Worm (Caenorhabditis elegans) whole organism, mixed stage, embryonic: ENCODE results near the gene sru-13.

Source experiments
- bed-3 ChIP-seq: fragments of 200-800 bp; sonication (Bioruptor generic); optimal IDR thresholded peaks from 3 replicates; lab custom pipeline; 2018; ENCODE audit warnings: mild to moderate bottlenecking, missing genetic modification characterization, moderate library complexity, missing compliant biosample characterization
- ceh-43 ChIP-seq: fragments of 200-800 bp; sonication (Bioruptor generic); optimal IDR thresholded peaks from 2 replicates; lab custom pipeline; 2018; ENCODE audit warnings: mild to moderate bottlenecking, missing genetic modification characterization, moderate library complexity, missing compliant biosample characterization
- ceh-83 ChIP-seq: fragments of 200-800 bp; sonication (Bioruptor generic); optimal IDR thresholded peaks from 2 replicates; lab custom pipeline; 2018; ENCODE audit warnings: mild to moderate bottlenecking, missing genetic modification characterization, missing compliant biosample characterization
- ces-1 ChIP-seq: fragments of 150-350 bp; optimal IDR thresholded peaks from 2 replicates; lab custom pipeline; 2014; ENCODE audit warnings: missing biosample characterization, missing genetic modification reagents, missing genetic modification characterization
- cnd-1 ChIP-seq: fragments of 200-800 bp; sonication (Bioruptor generic); optimal IDR thresholded peaks from 2 replicates; lab custom pipeline; 2018; ENCODE audit warnings: mild to moderate bottlenecking, missing genetic modification characterization, missing compliant biosample characterization
- elt-3 ChIP-seq: fragments of 150-350 bp; optimal IDR thresholded peaks from 2 replicates; lab custom pipeline; 2014; ENCODE audit warnings: missing biosample characterization, missing genetic modification characterization
- flh-1 ChIP-seq: fragments of 200-800 bp; sonication (Bioruptor generic); optimal IDR thresholded peaks from 2 replicates; lab custom pipeline; 2018; ENCODE audit warnings: mild to moderate bottlenecking, missing genetic modification characterization, moderate library complexity, missing compliant biosample characterization
- ham-2 ChIP-seq: fragments of 200-800 bp; sonication (Bioruptor generic); optimal IDR thresholded peaks from 2 replicates; lab custom pipeline; 2018; ENCODE audit warnings: mild to moderate bottlenecking, missing genetic modification characterization, missing compliant biosample characterization
- hlh-1 ChIP-seq: fragments of 150-350 bp; optimal IDR thresholded peaks from 2 replicates; lab custom pipeline; 2014; ENCODE audit warnings: missing biosample characterization, missing genetic modification reagents, missing genetic modification characterization
- lin-13 ChIP-seq: fragments of 150-350 bp; optimal IDR thresholded peaks from 2 replicates; lab custom pipeline; 2014; ENCODE audit warnings: missing biosample characterization, missing genetic modification characterization
- lin-32 ChIP-seq: fragments of 200-800 bp; sonication (Bioruptor generic); optimal IDR thresholded peaks from 2 replicates; lab custom pipeline; 2018; ENCODE audit warnings: mild to moderate bottlenecking, missing genetic modification characterization, missing compliant biosample characterization
- lsy-2 ChIP-seq: fragments of 150-350 bp; optimal IDR thresholded peaks from 2 replicates; lab custom pipeline; 2014; ENCODE audit warnings: missing biosample characterization, missing genetic modification characterization
- mep-1 ChIP-seq: fragments of 150-350 bp; optimal IDR thresholded peaks from 2 replicates; lab custom pipeline; 2017; ENCODE audit warnings: missing biosample characterization, missing genetic modification reagents, missing genetic modification characterization, inconsistent platforms
- mls-2 ChIP-seq: sonication (generic microtip); optimal IDR thresholded peaks from 2 replicates; lab custom pipeline; 2016; ENCODE audit warnings: mild to moderate bottlenecking, missing genetic modification characterization, moderate library complexity, missing compliant biosample characterization
- nhr-2 ChIP-seq: fragments of 150-350 bp; optimal IDR thresholded peaks from 2 replicates; lab custom pipeline; 2014; ENCODE audit warnings: missing biosample characterization, missing genetic modification characterization
- nhr-237 ChIP-seq: fragments of 150-350 bp; optimal IDR thresholded peaks from 2 replicates; lab custom pipeline; 2014; ENCODE audit warnings: missing biosample characterization, missing genetic modification characterization
- nhr-28 ChIP-seq: fragments of 150-350 bp; optimal IDR thresholded peaks from 2 replicates; lab custom pipeline; 2014; ENCODE audit warnings: missing biosample characterization, missing genetic modification characterization
- nhr-76 ChIP-seq: sonication (generic microtip); optimal IDR thresholded peaks from 2 replicates; lab custom pipeline; 2017; ENCODE audit warnings: missing biosample characterization, missing genetic modification characterization
- pha-4 ChIP-seq: fragments of 150-350 bp; optimal IDR thresholded peaks from 2 replicates; lab custom pipeline; 2018; ENCODE audit warnings: missing biosample characterization, missing genetic modification reagents, missing genetic modification characterization
- sem-2 ChIP-seq: fragments of 200-800 bp; sonication (Bioruptor generic); optimal IDR thresholded peaks from 2 replicates; lab custom pipeline; 2018; ENCODE audit warnings: mild to moderate bottlenecking, missing genetic modification characterization, missing compliant biosample characterization
- snpc-4 ChIP-seq: fragments of 150-350 bp; optimal IDR thresholded peaks from 2 replicates; lab custom pipeline; 2014; ENCODE audit warnings: missing biosample characterization, missing genetic modification characterization
- sptf-1 ChIP-seq: sonication (generic microtip); optimal IDR thresholded peaks from 2 replicates; lab custom pipeline; 2017; ENCODE audit warnings: mild to moderate bottlenecking, missing genetic modification characterization, moderate library complexity, missing compliant biosample characterization
- tbx-8 ChIP-seq: fragments of 200-800 bp; sonication (Bioruptor generic); optimal IDR thresholded peaks from 2 replicates; lab custom pipeline; 2018; ENCODE audit warnings: mild to moderate bottlenecking, missing genetic modification characterization, moderate library complexity, missing compliant biosample characterization
- unc-120 ChIP-seq: sonication (generic microtip); optimal IDR thresholded peaks from 2 replicates; lab custom pipeline; 2017; ENCODE audit warnings: missing genetic modification characterization, missing compliant biosample characterization; ENCODE audit not compliant: poor library complexity, severe bottlenecking
- unc-39 ChIP-seq: fragments of 150-350 bp; optimal IDR thresholded peaks from 2 replicates; lab custom pipeline; 2014; ENCODE audit warnings: missing biosample characterization, missing genetic modification characterization
- unc-62 ChIP-seq: fragments of 150-350 bp; optimal IDR thresholded peaks from 2 replicates; lab custom pipeline; 2014; ENCODE audit warnings: missing biosample characterization, missing genetic modification reagents, missing genetic modification characterization
- zip-8 ChIP-seq: fragments of 150-350 bp; optimal IDR thresholded peaks from 2 replicates; lab custom pipeline; 2014; ENCODE audit warnings: missing biosample characterization, missing genetic modification characterization
- ztf-11 ChIP-seq: fragments of 150-350 bp; optimal IDR thresholded peaks from 2 replicates; lab custom pipeline; 2014; ENCODE audit warnings: missing biosample characterization, missing genetic modification characterization

The sru-13 gene

ce11 chrIV:12522521-12522920, at the start of gene sru-13:
sru-13 (minus strand) TSS chrIV:12522621.
- TF ChIP-seq bed-3 (GFP tag; lab: Kevin White, UChicago) = no peak
- TF ChIP-seq lin-32 (GFP tag; lab: Kevin White, UChicago) = no peak
- TF ChIP-seq unc-120 (tag; lab: Kevin White, UChicago) = no peak
- no peak for TF ChIP-seq ceh-83 (GFP tag; lab: Kevin White, UChicago)
- TF ChIP-seq unc-39 (tag; lab: Kevin White, UChicago) = no peak
- TF ChIP-seq hlh-1 = no peak

- TF ChIP-seq unc-62 = no peak
- TF ChIP-seq ceh-83 (GFP tag; lab: Kevin White, UChicago) = no peak
- TF ChIP-seq snpc-4 (tag; lab: Kevin White, UChicago) = no peak
- no peak for TF ChIP-seq nhr-28 (tag; lab: Kevin White, UChicago)
- no peak for TF ChIP-seq ceh-43
- no peak for TF ChIP-seq flh-1
- no peak for TF ChIP-seq zip-8 (tag; lab: Kevin White, UChicago)
- no peak for TF ChIP-seq lin-13 (tag; lab: Kevin White, UChicago)
- TF ChIP-seq unc-39 (tag; lab: Kevin White, UChicago) = no peak
- TF ChIP-seq tbx-8 (GFP tag; lab: Kevin White, UChicago) = no peak
- TF ChIP-seq elt-3 (tag; lab: Kevin White, UChicago) = no peak
- no peak for TF ChIP-seq nhr-2 (tag; lab: Kevin White, UChicago)
- TF ChIP-seq mep-1 (tag; lab: Kevin White, UChicago) = no peak
- no peak for TF ChIP-seq pha-4 (tag; lab: Kevin White, UChicago)
- no peak for TF ChIP-seq mls-2 (tag; lab: Kevin White, UChicago)
- no peak for TF ChIP-seq ztf-11
- TF ChIP-seq cnd-1 (tag; lab: Kevin White, UChicago) = no peak
- no peak for TF ChIP-seq hlh-1
- no peak for TF ChIP-seq lin-32 (GFP tag; lab: Kevin White, UChicago)
- TF ChIP-seq, all 35 proteins: peak for 0
Observed at ce11 chrIV:12571047-12571446, 48.6 kb upstream of the sru-13 start, which contains the start of gene K08E7.4. K08E7.4 (minus strand) TSS chrIV:12571147.

ce11 chrIV:12570546-12570945, 48.1 kb upstream of the sru-13 start:
- TF ChIP-seq nhr-237 (tag; lab: Kevin White, UChicago) (no peak), tbx-8 (GFP tag; lab: Kevin White, UChicago) (no peak), nhr-76 (tag; lab: Kevin White, UChicago) (no peak)

- TF ChIP-seq hlh-1 (peak; percentile 31), elt-3 (tag; lab: Kevin White, UChicago) (no peak), lin-32 (GFP tag; lab: Kevin White, UChicago) (peak; percentile 69), bed-3 (GFP tag; lab: Kevin White, UChicago) (no peak), cnd-1 (tag; lab: Kevin White, UChicago) (peak; percentile 68), pha-4 (tag; lab: Kevin White, UChicago) (peak; percentile 8), unc-62 (no peak), unc-39 (tag; lab: Kevin White, UChicago) (no peak), ham-2 (GFP tag; lab: Kevin White, UChicago) (peak; percentile 26), sptf-1 (tag; lab: Kevin White, UChicago) (peak; percentile 27), nhr-2 (tag; lab: Kevin White, UChicago) (no peak)
Observed at ce11 chrIV:12567176-12567892, 44.9 kb upstream of the sru-13 start, which contains the start of the genes hsb-1 and let-99. hsb-1 (minus strand) TSS chrIV:12567226. let-99 (plus strand) TSS chrIV:12567842.

- TF ChIP-seq sptf-1 (tag; lab: Kevin White, UChicago) (no peak), ces-1 (GFP tag; lab: Kevin White, UChicago) (peak; percentile 61)
Observed at ce11 chrIV:12565933-12566540, 43.6 kb upstream of the sru-13 start, which contains the start of gene eak-7. eak-7 (minus strand) TSS chrIV:12565983.

ce11 chrIV:12560568-12560967, 38.1 kb upstream of the sru-13 start, which contains the start of gene snb-7:
snb-7 (plus strand) TSS chrIV:12560868.
- no peak for TF ChIP-seq sem-2
- TF ChIP-seq ceh-43 = no peak
- no peak for TF ChIP-seq lsy-2
- no peak for TF ChIP-seq cnd-1 (tag; lab: Kevin White, UChicago)
